Fruit fly (Drosophila melanogaster): ENCODE data around the gene CG14664.

dm6 chr3R:5208115-5208365 lies 15.9 kb upstream of the CG14664 start:
- TF ChIP-seq lola (GFP tag; optimal IDR thresholded peaks at IDR 0.05): no peak
- no peak for TF ChIP-seq usp (GFP tag; optimal IDR thresholded peaks at IDR 0.05)
- no peak for TF ChIP-seq h (GFP tag; optimal IDR thresholded peaks at IDR 0.05)
- TF ChIP-seq CG9705 (GFP tag; optimal IDR thresholded peaks at IDR 0.05): no peak
- no peak for TF ChIP-seq jim (GFP tag; optimal IDR thresholded peaks at IDR 0.05)
- no peak for TF ChIP-seq brk (GFP tag; optimal IDR thresholded peaks at IDR 0.05)
- TF ChIP-seq N (GFP tag; optimal IDR thresholded peaks at IDR 0.05): no peak
- no peak for TF ChIP-seq sage (GFP tag; optimal IDR thresholded peaks at IDR 0.05)
- TF ChIP-seq psq (GFP tag; optimal IDR thresholded peaks at IDR 0.05): no peak
- no peak for TF ChIP-seq rgr (GFP tag; optimal IDR thresholded peaks at IDR 0.05)
- TF ChIP-seq CG32264 (GFP tag; optimal IDR thresholded peaks at IDR 0.05): no peak
- no peak for TF ChIP-seq br (GFP tag; optimal IDR thresholded peaks at IDR 0.05)
- TF ChIP-seq Rel (GFP tag; optimal IDR thresholded peaks at IDR 0.05): no peak
- no peak for TF ChIP-seq Rel (tag; optimal IDR thresholded peaks at IDR 0.05)
- TF ChIP-seq dl (GFP tag; optimal IDR thresholded peaks at IDR 0.05; ENCODE audit: insufficient read depth in 1 of 2, partially characterized antibody in 2 of 2): no peak

All from whole organism, wandering third instar larva.